Worm (Caenorhabditis elegans) whole organism, L2 larva: ENCODE measurements around the gene skpo-2.

Experiments
- C34F6.9 ChIP-seq: fragments of 150-350 bp; optimal IDR thresholded peaks from 2 replicates; lab custom pipeline; 2014; ENCODE audit warnings: missing biosample characterization, missing genetic modification characterization
- F13H6.1 ChIP-seq: sonication (generic microtip); optimal IDR thresholded peaks from 2 replicates; lab custom pipeline; 2016; ENCODE audit warnings: missing genetic modification characterization, missing compliant biosample characterization
- Y55F3AM.14 ChIP-seq: fragments of 200-800 bp; sonication (Bioruptor generic); optimal IDR thresholded peaks from 2 replicates; lab custom pipeline; 2018; ENCODE audit warnings: mild to moderate bottlenecking, missing genetic modification characterization, missing compliant biosample characterization
- ZK546.5 ChIP-seq: sonication (generic microtip); optimal IDR thresholded peaks from 2 replicates; lab custom pipeline; 2017; ENCODE audit warnings: missing biosample characterization, missing genetic modification characterization
- alr-1 ChIP-seq: fragments of 150-350 bp; optimal IDR thresholded peaks from 2 replicates; lab custom pipeline; 2014; ENCODE audit warnings: missing biosample characterization, missing genetic modification characterization
- aly-2 ChIP-seq: fragments of 150-350 bp; optimal IDR thresholded peaks from 2 replicates; lab custom pipeline; 2014; ENCODE audit warnings: missing biosample characterization, missing genetic modification characterization
- ama-1 ChIP-seq: fragments of 150-350 bp; optimal IDR thresholded peaks from 2 replicates; lab custom pipeline; 2018; ENCODE audit warnings: inconsistent platforms
- ceh-16 ChIP-seq: fragments of 150-350 bp; optimal IDR thresholded peaks from 2 replicates; lab custom pipeline; 2014; ENCODE audit warnings: missing biosample characterization, missing genetic modification characterization
- elt-1 ChIP-seq: fragments of 150-350 bp; optimal IDR thresholded peaks from 2 replicates; lab custom pipeline; 2014; ENCODE audit warnings: missing biosample characterization, missing genetic modification characterization
- elt-3 ChIP-seq: sonication (generic microtip); optimal IDR thresholded peaks from 2 replicates; lab custom pipeline; 2017; ENCODE audit warnings: missing biosample characterization, missing genetic modification characterization
- gmeb-1 ChIP-seq: fragments of 150-350 bp; optimal IDR thresholded peaks from 2 replicates; lab custom pipeline; 2014; ENCODE audit warnings: missing biosample characterization, missing genetic modification characterization
- lin-11 ChIP-seq: fragments of 150-350 bp; sonication (generic microtip); optimal IDR thresholded peaks from 2 replicates; lab custom pipeline; 2014; ENCODE audit warnings: missing biosample characterization, missing genetic modification characterization, inconsistent platforms, mixed read lengths
- lin-13 ChIP-seq: fragments of 150-350 bp; optimal IDR thresholded peaks from 2 replicates; lab custom pipeline; 2014; ENCODE audit warnings: missing biosample characterization, missing genetic modification reagents, missing genetic modification characterization
- lin-39 ChIP-seq: fragments of 150-350 bp; optimal IDR thresholded peaks from 2 replicates; lab custom pipeline; 2014; ENCODE audit warnings: missing biosample characterization, missing genetic modification reagents, missing genetic modification characterization
- lsy-2 ChIP-seq, 2 experiments: fragments of 150-350 bp in 1 of 2; sonication (generic microtip) in 1 of 2; optimal IDR thresholded peaks; 2 replicates each; lab custom pipeline; 2014 to 2017; ENCODE audit warnings: missing biosample characterization in 2 of 2, missing genetic modification characterization in 2 of 2
- mbf-1 ChIP-seq: sonication (generic microtip); optimal IDR thresholded peaks from 2 replicates; lab custom pipeline; 2017; ENCODE audit warnings: missing biosample characterization, missing genetic modification characterization
- mdl-1 ChIP-seq, 2 experiments: fragments of 150-350 bp in 1 of 2; sonication (generic microtip) in 1 of 2; optimal IDR thresholded peaks; 2 replicates each; lab custom pipeline; 2017; ENCODE audit warnings: missing biosample characterization in 2 of 2, missing genetic modification characterization in 2 of 2
- nhr-10 ChIP-seq: sonication (generic microtip); optimal IDR thresholded peaks from 2 replicates; lab custom pipeline; 2017; ENCODE audit warnings: missing biosample characterization, missing genetic modification characterization
- nhr-11 ChIP-seq: fragments of 150-350 bp; optimal IDR thresholded peaks from 2 replicates; lab custom pipeline; 2014; ENCODE audit warnings: missing biosample characterization, missing genetic modification characterization
- nhr-12 ChIP-seq: fragments of 150-350 bp; optimal IDR thresholded peaks from 2 replicates; lab custom pipeline; 2014; ENCODE audit warnings: missing biosample characterization, missing genetic modification characterization
- nhr-23 ChIP-seq: fragments of 150-350 bp; optimal IDR thresholded peaks from 2 replicates; lab custom pipeline; 2014; ENCODE audit warnings: missing biosample characterization, missing genetic modification reagents, missing genetic modification characterization
- nhr-237 ChIP-seq: fragments of 150-350 bp; optimal IDR thresholded peaks from 2 replicates; lab custom pipeline; 2014; ENCODE audit warnings: missing biosample characterization, missing genetic modification characterization
- nhr-25 ChIP-seq: fragments of 150-350 bp; sonication (generic microtip); optimal IDR thresholded peaks from 3 replicates; lab custom pipeline; 2014; ENCODE audit warnings: missing biosample characterization, missing genetic modification characterization
- nhr-77 ChIP-seq: fragments of 150-350 bp; optimal IDR thresholded peaks from 2 replicates; lab custom pipeline; 2014; ENCODE audit warnings: missing biosample characterization, missing genetic modification characterization
- peb-1 ChIP-seq: fragments of 150-350 bp; optimal IDR thresholded peaks from 2 replicates; lab custom pipeline; 2014; ENCODE audit warnings: missing biosample characterization, missing genetic modification characterization
- sem-4 ChIP-seq: fragments of 150-350 bp; optimal IDR thresholded peaks from 2 replicates; lab custom pipeline; 2014; ENCODE audit warnings: missing biosample characterization, missing genetic modification reagents, missing genetic modification characterization
- skn-1 ChIP-seq: sonication (generic microtip); optimal IDR thresholded peaks from 2 replicates; lab custom pipeline; 2017; ENCODE audit warnings: missing biosample characterization, missing genetic modification characterization
- sma-9 ChIP-seq, 2 experiments: fragments of 150-350 bp in 1 of 2; sonication (generic microtip) in 1 of 2; optimal IDR thresholded peaks; 2 replicates each; lab custom pipeline; 2014 to 2016; ENCODE audit warnings: missing genetic modification characterization in 2 of 2, mild to moderate bottlenecking in 1 of 2, missing biosample characterization in 1 of 2, missing compliant biosample characterization in 1 of 2, missing genetic modification reagents in 1 of 2, moderate library complexity in 1 of 2
- snpc-4 ChIP-seq: fragments of 150-350 bp; optimal IDR thresholded peaks from 2 replicates; lab custom pipeline; 2014; ENCODE audit warnings: missing biosample characterization, missing genetic modification characterization
- unc-55 ChIP-seq: fragments of 150-350 bp; sonication (generic microtip); optimal IDR thresholded peaks from 3 replicates; lab custom pipeline; 2014; ENCODE audit warnings: missing biosample characterization, missing genetic modification reagents, missing genetic modification characterization
- zag-1 ChIP-seq: fragments of 150-350 bp; optimal IDR thresholded peaks from 2 replicates; lab custom pipeline; 2014; ENCODE audit warnings: missing biosample characterization, missing genetic modification characterization
- ztf-1 ChIP-seq: fragments of 200-800 bp; sonication (Bioruptor generic); conservative IDR thresholded peaks from 2 replicates; pipeline ENCODE4 v1.3.6; 2022; ENCODE audit warnings: missing genetic modification characterization, missing compliant biosample characterization
- ztf-11 ChIP-seq: sonication (generic microtip); optimal IDR thresholded peaks from 2 replicates; lab custom pipeline; 2017; ENCODE audit warnings: missing biosample characterization, missing genetic modification characterization

Gene skpo-2

ce11 chrII:3414383-3414910 is 21.9 kb downstream of the skpo-2 start, which contains the start of the genes F18A12.7 and F18A12.2:
Gene F18A12.7 (minus strand): TSS chrII:3414483.
Gene F18A12.2 (plus strand): TSS chrII:3414860.
- no peak for TF ChIP-seq ZK546.5 (tag; lab: Kevin White, UChicago)
- no peak for TF ChIP-seq lin-11 (tag; lab: Kevin White, UChicago)
- TF ChIP-seq ceh-16 (tag; lab: Kevin White, UChicago), result no peak
- no peak for TF ChIP-seq F13H6.1 (tag; lab: Kevin White, UChicago)
- TF ChIP-seq gmeb-1, result no peak
- no peak for TF ChIP-seq ztf-11 (tag; lab: Kevin White, UChicago)
- no peak for TF ChIP-seq sem-4 (tag; lab: Kevin White, UChicago)
- no peak for TF ChIP-seq mdl-1 (tag; optimal IDR thresholded peaks at IDR 0.05; lab: Kevin White, UChicago)
- no peak for TF ChIP-seq sma-9 (GFP tag; optimal IDR thresholded peaks at IDR 0.05; lab: Kevin White, UChicago)
- no peak for TF ChIP-seq sma-9 (tag; optimal IDR thresholded peaks at IDR 0.05; lab: Kevin White, UChicago)
- TF ChIP-seq Y55F3AM.14 (GFP tag; lab: Kevin White, UChicago), result no peak
- TF ChIP-seq mbf-1 (tag; lab: Kevin White, UChicago), result no peak
- no peak for TF ChIP-seq lsy-2 (tag; optimal IDR thresholded peaks at IDR 0.05; lab: Kevin White, UChicago)

DNA sequence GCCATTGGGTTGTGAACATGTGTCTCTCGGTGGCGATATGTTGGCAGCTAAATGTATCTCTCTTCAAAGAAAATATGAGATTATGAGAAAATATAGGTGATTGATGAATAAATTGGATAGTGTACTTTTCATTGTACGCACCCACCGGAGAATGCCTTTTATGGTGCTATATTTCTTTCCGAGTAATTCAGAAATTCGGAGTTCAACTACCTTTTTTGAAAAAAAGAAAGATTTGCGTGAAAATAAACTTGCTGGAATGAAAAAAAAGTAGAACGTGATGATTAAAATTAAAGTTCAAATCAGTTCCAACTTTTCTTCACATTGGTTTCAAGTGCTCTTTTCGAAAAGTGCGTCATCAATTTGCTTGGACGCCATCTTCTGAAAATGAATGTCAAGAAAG is 32.8 kb downstream of the skpo-2 start, which contains the start of gene nep-8:
Gene nep-8 (plus strand): TSS at position 301 of the 400 bp plus-strand sequence.
- TF ChIP-seq lsy-2 (tag; optimal IDR thresholded peaks at IDR 0.05; lab: Kevin White, UChicago), result no peak
- no peak for TF ChIP-seq nhr-11 (tag; lab: Kevin White, UChicago)
- TF ChIP-seq lin-39 (tag; lab: Kevin White, UChicago), result no peak
- TF ChIP-seq lin-11 (tag; lab: Kevin White, UChicago), result no peak

- TF ChIP-seq ztf-11 (tag; lab: Kevin White, UChicago) (no peak), elt-3 (tag; lab: Kevin White, UChicago) (no peak), lin-11 (tag; lab: Kevin White, UChicago) (no peak), C34F6.9 (tag; lab: Kevin White, UChicago) (no peak), lin-13 (GFP tag; lab: Kevin White, UChicago) (no peak), aly-2 (tag; lab: Kevin White, UChicago) (no peak), snpc-4 (no peak), ama-1 (lab: Kevin White, UChicago) (no peak), nhr-23 (no peak), sma-9 (GFP tag; optimal IDR thresholded peaks at IDR 0.05; lab: Kevin White, UChicago) (no peak), sma-9 (tag; optimal IDR thresholded peaks at IDR 0.05; lab: Kevin White, UChicago) (no peak), mbf-1 (tag; lab: Kevin White, UChicago) (no peak), nhr-10 (tag; lab: Kevin White, UChicago) (no peak), nhr-12 (tag; lab: Kevin White, UChicago) (no peak), ZK546.5 (tag; lab: Kevin White, UChicago) (no peak), gmeb-1 (no peak), zag-1 (tag; lab: Kevin White, UChicago) (no peak), nhr-237 (tag; lab: Kevin White, UChicago) (no peak), elt-1 (tag; lab: Kevin White, UChicago) (no peak)
- TF ChIP-seq, all 48 proteins: peak for 0
Observed at ce11 chrII:3402854-3403253, 33.5 kb downstream of the skpo-2 start, which contains the start of gene nep-10. Gene nep-10 (minus strand): TSS chrII:3402954.

DNA sequence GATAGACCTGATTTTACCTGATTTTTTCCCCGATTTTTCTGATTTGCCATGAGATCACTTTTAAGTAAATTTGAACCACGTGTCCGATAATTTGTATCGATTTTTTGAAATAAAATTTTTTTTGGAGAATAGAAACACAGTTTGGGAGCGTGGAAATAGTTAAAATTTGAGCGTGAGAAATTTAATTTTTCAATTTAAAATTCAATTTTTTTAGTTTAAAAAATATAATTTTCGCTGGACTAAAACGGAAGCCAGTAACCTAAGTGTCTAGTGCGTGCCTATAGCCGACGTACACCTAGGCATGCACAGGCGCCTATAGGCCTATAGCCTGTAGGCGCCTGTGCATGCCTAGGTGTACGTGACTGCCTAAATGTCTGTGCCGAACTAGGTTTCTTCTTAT is 37.1 kb downstream of the skpo-2 start, which contains the start of gene nep-9:
Gene nep-9 (minus strand): TSS at position 101 of the 400 bp plus-strand sequence.
- TF ChIP-seq skn-1 (tag; lab: Kevin White, UChicago) (no peak), alr-1 (tag; lab: Kevin White, UChicago) (no peak), nhr-77 (tag; lab: Kevin White, UChicago) (no peak), lsy-2 (tag; optimal IDR thresholded peaks at IDR 0.05; lab: Kevin White, UChicago) (no peak), peb-1 (tag; lab: Kevin White, UChicago) (no peak), lin-11 (tag; lab: Kevin White, UChicago) (no peak), mdl-1 (tag; optimal IDR thresholded peaks at IDR 0.05; lab: Kevin White, UChicago) (no peak), aly-2 (tag; lab: Kevin White, UChicago) (no peak), nhr-25 (tag; lab: Kevin White, UChicago) (no peak), nhr-11 (tag; lab: Kevin White, UChicago) (no peak)

- TF ChIP-seq nhr-10 (tag; lab: Kevin White, UChicago), result no peak
- no peak for TF ChIP-seq ztf-1 (GFP tag; lab: Robert Waterston, UW)
- no peak for TF ChIP-seq unc-55 (GFP tag; lab: Kevin White, UChicago)
- TF ChIP-seq, all 48 proteins: peak for 0
Observed at ce11 chrII:3395484-3395883, 40.8 kb downstream of the skpo-2 start, which contains the start of gene nep-20. Gene nep-20 (minus strand): TSS chrII:3395584.
